Fruit fly (Drosophila melanogaster) whole organism, embryonic: ENCODE data around the gene Tace.

ENCODE experiments used
- ATbp ChIP-seq: fragments of 200-800 bp; sonication (Bioruptor generic); optimal IDR thresholded peaks from 2 replicates; lab custom pipeline; 2017; ENCODE audit warnings: missing biosample characterization, mild to moderate bottlenecking, missing genetic modification characterization, missing genetic modification reagents
- Atf-2 ChIP-seq: fragments of 200-800 bp; sonication (Bioruptor generic); optimal IDR thresholded peaks from 2 replicates; lab custom pipeline; 2016; ENCODE audit warnings: missing biosample characterization, missing genetic modification characterization
- CG10959 ChIP-seq: fragments of 200-800 bp; sonication (Bioruptor generic); IDR thresholded peaks from 2 replicates; pipeline ENCODE4 v1.3.6; 2022; ENCODE audit warnings: missing biosample characterization, missing genetic modification characterization
- CG11085 ChIP-seq: fragments of 200-800 bp; sonication (Bioruptor generic); IDR thresholded peaks from 2 replicates; pipeline ENCODE4 v1.3.6; 2022; ENCODE audit warnings: missing biosample characterization, missing genetic modification characterization
- CG12659 ChIP-seq: fragments of 200-800 bp; sonication (Bioruptor generic); optimal IDR thresholded peaks from 3 replicates; lab custom pipeline; 2017; ENCODE audit warnings: mild to moderate bottlenecking, missing biosample characterization, missing genetic modification reagents, missing genetic modification characterization
- CG15601 ChIP-seq: fragments of 200-800 bp; sonication (Bioruptor generic); optimal IDR thresholded peaks from 3 replicates; lab custom pipeline; 2019; ENCODE audit warnings: missing biosample characterization, mild to moderate bottlenecking, missing genetic modification characterization, moderate library complexity
- CG18764 ChIP-seq: fragments of 200-800 bp; sonication (Bioruptor generic); optimal IDR thresholded peaks from 3 replicates; lab custom pipeline; 2016; ENCODE audit warnings: missing biosample characterization, missing genetic modification characterization
- CG2678 ChIP-seq: fragments of 200-800 bp; sonication (Bioruptor generic); optimal IDR thresholded peaks from 3 replicates; lab custom pipeline; 2019; ENCODE audit warnings: missing biosample characterization, mild to moderate bottlenecking, missing genetic modification characterization, moderate library complexity
- CG30403 ChIP-seq: fragments of 200-800 bp; sonication (Bioruptor generic); optimal IDR thresholded peaks from 3 replicates; lab custom pipeline; 2016; ENCODE audit warnings: missing biosample characterization, missing genetic modification characterization
- CG34224 ChIP-seq: fragments of 200-800 bp; sonication (Bioruptor generic); IDR thresholded peaks from 3 replicates; pipeline ENCODE4 v1.3.6; 2022; ENCODE audit warnings: missing biosample characterization, missing genetic modification characterization; ENCODE audit not compliant: partially characterized antibody
- CG3838 ChIP-seq: fragments of 200-800 bp; sonication (Bioruptor generic); optimal IDR thresholded peaks from 3 replicates; lab custom pipeline; 2016; ENCODE audit warnings: missing biosample characterization, missing genetic modification characterization
- CG4404 ChIP-seq: fragments of 200-800 bp; sonication (Bioruptor generic); IDR thresholded peaks from 2 replicates; pipeline ENCODE4 v1.3.6; 2022; ENCODE audit warnings: missing biosample characterization, missing genetic modification characterization
- CG4854 ChIP-seq: fragments of 200-800 bp; sonication (Bioruptor generic); optimal IDR thresholded peaks from 2 replicates; lab custom pipeline; 2016; ENCODE audit warnings: missing biosample characterization, missing genetic modification characterization, inconsistent platforms
- CG7963 ChIP-seq: fragments of 200-800 bp; sonication (Bioruptor generic); IDR thresholded peaks from 3 replicates; pipeline ENCODE4 v1.3.6; 2022; ENCODE audit warnings: missing biosample characterization, missing genetic modification characterization; ENCODE audit not compliant: partially characterized antibody
- CG8281 ChIP-seq: fragments of 200-800 bp; sonication (Bioruptor generic); optimal IDR thresholded peaks from 2 replicates; lab custom pipeline; 2018; ENCODE audit warnings: missing biosample characterization, mild to moderate bottlenecking, missing genetic modification characterization, moderate library complexity
- CG8290 ChIP-seq, 3 experiments: fragments of 200-800 bp; sonication (Bioruptor generic); optimal IDR thresholded peaks; 2 replicates each; lab custom pipeline; 2016 to 2019; ENCODE audit warnings: missing biosample characterization in 3 of 3, missing genetic modification characterization in 3 of 3, mild to moderate bottlenecking in 2 of 3, moderate library complexity in 1 of 3
- CHES-1-like ChIP-seq: fragments of 200-800 bp; sonication (Bioruptor generic); optimal IDR thresholded peaks from 2 replicates; lab custom pipeline; 2016; ENCODE audit warnings: missing biosample characterization, missing genetic modification characterization
- D ChIP-seq, 2 experiments: fragments of 200-800 bp in 1 of 2; fragments of >200 bp in 1 of 2; sonication (Bioruptor generic) in 1 of 2; optimal IDR thresholded peaks; 2 replicates in 1 of 2; 3 replicates in 1 of 2; lab custom pipeline; 2017; ENCODE audit warnings: mild to moderate bottlenecking in 1 of 2, missing biosample characterization in 1 of 2, missing genetic modification characterization in 1 of 2, missing genetic modification reagents in 1 of 2
- E2f1 ChIP-seq: fragments of 200-800 bp; sonication (Bioruptor generic); IDR thresholded peaks from 2 replicates; pipeline ENCODE4 v1.3.6; 2022; ENCODE audit warnings: missing biosample characterization, missing genetic modification characterization
- HmgZ ChIP-seq: fragments of 200-800 bp; sonication (Bioruptor generic); optimal IDR thresholded peaks from 2 replicates; lab custom pipeline; 2018; ENCODE audit warnings: missing biosample characterization, mild to moderate bottlenecking, missing genetic modification characterization
- Jarid2 ChIP-seq: fragments of 200-800 bp; sonication (Bioruptor generic); optimal IDR thresholded peaks from 3 replicates; lab custom pipeline; 2017; ENCODE audit warnings: mild to moderate bottlenecking, missing biosample characterization, missing genetic modification reagents, missing genetic modification characterization
- Mad ChIP-seq: fragments of 200-800 bp; sonication (Bioruptor generic); optimal IDR thresholded peaks from 2 replicates; lab custom pipeline; 2016; ENCODE audit warnings: missing biosample characterization, missing genetic modification characterization
- Mes4 ChIP-seq: fragments of 200-800 bp; sonication (Bioruptor generic); optimal IDR thresholded peaks from 2 replicates; lab custom pipeline; 2016; ENCODE audit warnings: missing biosample characterization, missing genetic modification characterization
- Mrtf ChIP-seq: fragments of 200-800 bp; sonication (Bioruptor generic); IDR thresholded peaks from 3 replicates; pipeline ENCODE4 v1.3.6; 2022; ENCODE audit warnings: missing biosample characterization, missing genetic modification characterization
- Myb ChIP-seq: fragments of 200-800 bp; sonication (Bioruptor generic); optimal IDR thresholded peaks from 2 replicates; lab custom pipeline; 2016; ENCODE audit warnings: missing biosample characterization, missing genetic modification characterization
- Nf-YA ChIP-seq: fragments of 200-800 bp; sonication (Bioruptor generic); IDR thresholded peaks from 2 replicates; pipeline ENCODE4 v1.3.6; 2022; ENCODE audit warnings: missing biosample characterization, missing genetic modification characterization
- TFAM ChIP-seq: fragments of 200-800 bp; sonication (Bioruptor generic); optimal IDR thresholded peaks from 2 replicates; lab custom pipeline; 2017; ENCODE audit warnings: missing biosample characterization, missing genetic modification characterization, inconsistent platforms
- Trl ChIP-seq, 3 experiments: fragments of >200 bp in 2 of 3; fragments of 200-800 bp in 1 of 3; sonication (Bioruptor generic) in 1 of 3; optimal IDR thresholded peaks; 2 replicates in 1 of 3; 3 replicates in 2 of 3; lab custom pipeline; 2016 to 2017; ENCODE audit warnings: missing biosample characterization in 1 of 3, missing genetic modification characterization in 1 of 3
- br ChIP-seq: fragments of >200 bp; optimal IDR thresholded peaks from 2 replicates; lab custom pipeline; 2017
- chinmo ChIP-seq: fragments of 200-800 bp; sonication (Bioruptor generic); IDR thresholded peaks from 4 replicates; pipeline ENCODE4 v1.3.6; 2022; ENCODE audit warnings: missing biosample characterization, missing genetic modification characterization; ENCODE audit not compliant: partially characterized antibody
- ci ChIP-seq: fragments of 200-800 bp; sonication (Bioruptor generic); IDR thresholded peaks from 3 replicates; pipeline ENCODE4 v1.3.6; 2022; ENCODE audit warnings: missing biosample characterization, missing genetic modification characterization
- dmrt11E ChIP-seq: fragments of 200-800 bp; sonication (Bioruptor generic); optimal IDR thresholded peaks from 3 replicates; lab custom pipeline; 2018; ENCODE audit warnings: missing biosample characterization, mild to moderate bottlenecking, missing genetic modification characterization, moderate library complexity
- eve ChIP-seq, 2 experiments: fragments of >200 bp; optimal IDR thresholded peaks; 2 replicates each; lab custom pipeline; 2017; ENCODE audit warnings: missing biosample characterization in 2 of 2, missing genetic modification characterization in 2 of 2
- fd64A ChIP-seq: fragments of 200-800 bp; sonication (Bioruptor generic); optimal IDR thresholded peaks from 3 replicates; lab custom pipeline; 2018; ENCODE audit warnings: missing biosample characterization, mild to moderate bottlenecking, missing genetic modification characterization
- gcm2 ChIP-seq: fragments of 200-800 bp; sonication (Bioruptor generic); optimal IDR thresholded peaks from 2 replicates; lab custom pipeline; 2016; ENCODE audit warnings: missing biosample characterization, missing genetic modification characterization
- gfzf ChIP-seq: fragments of 200-800 bp; sonication (Bioruptor generic); optimal IDR thresholded peaks from 2 replicates; lab custom pipeline; 2016; ENCODE audit warnings: missing biosample characterization, mild to moderate bottlenecking, missing genetic modification characterization, moderate library complexity
- ham ChIP-seq: fragments of 200-800 bp; sonication (Bioruptor generic); IDR thresholded peaks from 2 replicates; pipeline ENCODE4 v1.3.6; 2022; ENCODE audit warnings: missing biosample characterization, missing genetic modification characterization
- hth ChIP-seq: fragments of >200 bp; optimal IDR thresholded peaks from 2 replicates; lab custom pipeline; 2017; ENCODE audit warnings: inconsistent platforms
- ken ChIP-seq: fragments of 200-800 bp; sonication (Bioruptor generic); IDR thresholded peaks from 3 replicates; pipeline ENCODE4 v1.3.6; 2022; ENCODE audit warnings: missing biosample characterization, missing genetic modification characterization
- nau ChIP-seq: fragments of 200-800 bp; sonication (Bioruptor generic); optimal IDR thresholded peaks from 3 replicates; lab custom pipeline; 2017; ENCODE audit warnings: missing biosample characterization, mild to moderate bottlenecking, missing genetic modification characterization, missing genetic modification reagents
- odd ChIP-seq: fragments of 200-800 bp; sonication (Bioruptor generic); optimal IDR thresholded peaks from 2 replicates; lab custom pipeline; 2017; ENCODE audit warnings: missing biosample characterization, mild to moderate bottlenecking, missing genetic modification characterization
- pzg ChIP-seq: fragments of 200-800 bp; sonication (Bioruptor generic); optimal IDR thresholded peaks from 3 replicates; lab custom pipeline; 2018; ENCODE audit warnings: missing biosample characterization, mild to moderate bottlenecking, missing genetic modification characterization, moderate library complexity
- slbo ChIP-seq: fragments of 200-800 bp; sonication (Bioruptor generic); IDR thresholded peaks from 2 replicates; pipeline ENCODE4 v1.3.6; 2022; ENCODE audit warnings: missing biosample characterization, missing genetic modification characterization
- slp2 ChIP-seq: fragments of 200-800 bp; sonication (Bioruptor generic); optimal IDR thresholded peaks from 2 replicates; lab custom pipeline; 2016; ENCODE audit warnings: missing biosample characterization, missing genetic modification characterization
- sug ChIP-seq: fragments of 200-800 bp; optimal IDR thresholded peaks from 2 replicates; lab custom pipeline; 2019; ENCODE audit warnings: missing biosample characterization, mild to moderate bottlenecking, missing genetic modification characterization, moderate library complexity
- tin ChIP-seq: fragments of 200-800 bp; sonication (Bioruptor generic); optimal IDR thresholded peaks from 3 replicates; lab custom pipeline; 2016; ENCODE audit warnings: missing biosample characterization, missing genetic modification characterization
- usp ChIP-seq: fragments of >200 bp; optimal IDR thresholded peaks from 2 replicates; lab custom pipeline; 2017; ENCODE audit warnings: missing biosample characterization, missing genetic modification characterization
- vvl ChIP-seq: fragments of 200-800 bp; sonication (Bioruptor generic); IDR thresholded peaks from 2 replicates; pipeline ENCODE4 v1.3.6; 2022; ENCODE audit warnings: missing biosample characterization, missing genetic modification characterization
- zf30C ChIP-seq: fragments of 200-800 bp; sonication (Bioruptor generic); optimal IDR thresholded peaks from 3 replicates; lab custom pipeline; 2018; ENCODE audit warnings: missing biosample characterization, mild to moderate bottlenecking, missing genetic modification characterization

The Tace gene

dm6 chr3R:30043139-30043744, 42.9 kb downstream of the Tace start, which contains the start of gene Sry-delta (continued):
- peak; percentile 62; the same call in 1 of the 2 replicates for TF ChIP-seq Nf-YA (GFP tag; lab: Robert Waterston, UW)
- peak; percentile 67 for TF ChIP-seq E2f1
- TF ChIP-seq gfzf (GFP tag; lab: Kevin White, UChicago): peak; percentile 52
- TF ChIP-seq Mad (GFP tag; lab: Kevin White, UChicago): peak; percentile 73
- peak; percentile 70 for TF ChIP-seq Myb
- TF ChIP-seq CG11085 (GFP tag; lab: Robert Waterston, UW): peak; percentile 84
- TF ChIP-seq ATbp (GFP tag; lab: Kevin White, UChicago): no peak
- TF ChIP-seq CG8290 (GFP tag; optimal IDR thresholded peaks at IDR 0.05; lab: Kevin White, UChicago): peak; percentile 72
- peak in 1 of 2 experiments; percentile 37 for TF ChIP-seq CG8290 (tag; optimal IDR thresholded peaks at IDR 0.05; lab: Kevin White, UChicago)
- peak; percentile 58; the same call in 1 of the 3 replicates for TF ChIP-seq Mrtf (GFP tag; lab: Robert Waterston, UW)
- TF ChIP-seq ken (GFP tag; lab: Robert Waterston, UW): peak; percentile 88
- TF ChIP-seq ci (GFP tag; lab: Robert Waterston, UW): peak; percentile 86
- TF ChIP-seq vvl (GFP tag; lab: Robert Waterston, UW): peak; percentile 90
- TF ChIP-seq CG18764 (GFP tag; lab: Kevin White, UChicago): peak; percentile 80
- peak; percentile 59 for TF ChIP-seq dmrt11E (tag; lab: Kevin White, UChicago)
- no peak for TF ChIP-seq Trl (optimal IDR thresholded peaks at IDR 0.05; lab: Kevin White, UChicago)
- TF ChIP-seq Trl (GFP tag; optimal IDR thresholded peaks at IDR 0.05; lab: Kevin White, UChicago): peak; percentile 92
- peak; percentile 13 for TF ChIP-seq gcm2 (GFP tag; lab: Kevin White, UChicago)
- TF ChIP-seq Jarid2 (GFP tag; lab: Kevin White, UChicago): no peak
- TF ChIP-seq fd64A: no peak
- no peak for TF ChIP-seq hth (lab: Kevin White, UChicago)
- TF ChIP-seq tin: peak; percentile 91
- TF ChIP-seq CHES-1-like (GFP tag; lab: Kevin White, UChicago): peak; percentile 95
- TF ChIP-seq HmgZ (tag; lab: Kevin White, UChicago): peak; percentile 90
- no peak; the same call in 1 of the 2 replicates for TF ChIP-seq ham (GFP tag; lab: Robert Waterston, UW)
- TF ChIP-seq br (lab: Kevin White, UChicago): no peak
- TF ChIP-seq CG4854: peak; percentile 69
- TF ChIP-seq CG34224: peak; percentile 76
- TF ChIP-seq CG15601 (tag; lab: Kevin White, UChicago): peak; percentile 78
- peak; percentile 77 for TF ChIP-seq slp2 (GFP tag; lab: Kevin White, UChicago)
- peak; percentile 61 for TF ChIP-seq Mes4 (GFP tag; lab: Kevin White, UChicago)
- TF ChIP-seq slbo (GFP tag; lab: Robert Waterston, UW): peak; percentile 94
- TF ChIP-seq zf30C: no peak
- TF ChIP-seq D (optimal IDR thresholded peaks at IDR 0.05; lab: Kevin White, UChicago): no peak
- peak; percentile 37 for TF ChIP-seq D (GFP tag; optimal IDR thresholded peaks at IDR 0.05; lab: Kevin White, UChicago)
- peak; percentile 13 for TF ChIP-seq TFAM (GFP tag; lab: Kevin White, UChicago)
- TF ChIP-seq odd (GFP tag; lab: Kevin White, UChicago): no peak
- 0 out of 4 replicates have a peak, but pooled peaks have one; percentile 22 for TF ChIP-seq chinmo (GFP tag; lab: Robert Waterston, UW)
- TF ChIP-seq CG7963 (GFP tag; lab: Robert Waterston, UW): no peak
- TF ChIP-seq pzg (GFP tag; lab: Kevin White, UChicago): peak; percentile 97
- no peak for TF ChIP-seq CG8281 (tag; lab: Kevin White, UChicago)
- TF ChIP-seq eve (GFP tag; optimal IDR thresholded peaks at IDR 0.05; lab: Kevin White, UChicago): no peak
- no peak for TF ChIP-seq CG10959
- TF ChIP-seq CG12659: peak; percentile 91
- peak; percentile 58; the same call in 1 of the 2 replicates for TF ChIP-seq CG4404 (GFP tag; lab: Robert Waterston, UW)
- peak; percentile 20 for TF ChIP-seq CG3838 (GFP tag; lab: Kevin White, UChicago)
- TF ChIP-seq usp: no peak
- TF ChIP-seq CG30403 (GFP tag; lab: Kevin White, UChicago): peak; percentile 90
- TF ChIP-seq CG2678 (tag; lab: Kevin White, UChicago): no peak
- TF ChIP-seq Atf-2 (GFP tag; lab: Kevin White, UChicago): peak; percentile 58
- no peak for TF ChIP-seq nau (GFP tag; lab: Kevin White, UChicago)
- peak; percentile 86 for TF ChIP-seq sug
